Worm (Caenorhabditis elegans): ENCODE results near the gene srw-43.

- TF ChIP-seq him-1 (tag; optimal IDR thresholded peaks at IDR 0.05) (no peak), dao-5 (tag; optimal IDR thresholded peaks at IDR 0.05) (no peak)
These were observed 2.5 kb upstream of the srw-43 start for ce11 chrV:16683359-16683758.
